Worm (Caenorhabditis elegans): ENCODE results near the gene T08H10.3.

ce11 chrV:4429576-4429975 is 41.6 kb upstream of the T08H10.3 start, which contains the start of gene Y47D7A.12:
- TF ChIP-seq skn-1 (tag; optimal IDR thresholded peaks at IDR 0.05) (no peak), egl-27 (tag; optimal IDR thresholded peaks at IDR 0.05) (no peak), lsy-2 (tag; optimal IDR thresholded peaks at IDR 0.05) (no peak)
